Worm (Caenorhabditis elegans): ENCODE data around the gene mrps-17.

Gene mrps-17

ce11 chrIII:6464913-6465312, 33.3 kb upstream of the mrps-17 start, which contains the start of gene nduf-2.2 (continued):
- TF ChIP-seq ztf-3 (GFP tag; optimal IDR thresholded peaks at IDR 0.05): no peak
- TF ChIP-seq F52B5.7 (tag; optimal IDR thresholded peaks at IDR 0.05): no peak
- TF ChIP-seq sptf-2 (GFP tag; optimal IDR thresholded peaks at IDR 0.05): no peak
- no peak for TF ChIP-seq attf-6 (GFP tag; IDR thresholded peaks at IDR 0.05)
- no peak for TF ChIP-seq ztf-26 (tag; optimal IDR thresholded peaks at IDR 0.05)
- TF ChIP-seq rpc-1 (optimal IDR thresholded peaks at IDR 0.05): no peak
- no peak for TF ChIP-seq rpc-1 (tag; optimal IDR thresholded peaks at IDR 0.05)
- TF ChIP-seq Y79H2A.3 (GFP tag; conservative IDR thresholded peaks at IDR 0.05): no peak
- TF ChIP-seq Y56A3A.18 (GFP tag; IDR thresholded peaks at IDR 0.05): no peak
- TF ChIP-seq nhr-179 (tag; optimal IDR thresholded peaks at IDR 0.05): no peak
- TF ChIP-seq fkh-3 (tag; optimal IDR thresholded peaks at IDR 0.05): no peak
- TF ChIP-seq attf-3 (GFP tag; conservative IDR thresholded peaks at IDR 0.05): no peak; the same call in 1 of the 2 replicates
- TF ChIP-seq efl-1 (GFP tag; optimal IDR thresholded peaks at IDR 0.05): peak; percentile 6
- TF ChIP-seq xnd-1 (tag; optimal IDR thresholded peaks at IDR 0.05): peak; percentile 23
- no peak for TF ChIP-seq lsy-27 (tag; optimal IDR thresholded peaks at IDR 0.05; ENCODE audit: borderline replicate concordance, insufficient read depth)
- TF ChIP-seq K11D2.4 (GFP tag; IDR thresholded peaks at IDR 0.05): no peak
- TF ChIP-seq hsf-1 (GFP tag; IDR thresholded peaks at IDR 0.05): no peak
- no peak for TF ChIP-seq snpc-1.1 (tag; optimal IDR thresholded peaks at IDR 0.05; ENCODE audit: insufficient read depth)
- no peak for TF ChIP-seq mel-28 (tag; optimal IDR thresholded peaks at IDR 0.05; ENCODE audit: borderline replicate concordance)
- no peak for TF ChIP-seq B0336.3 (GFP tag; IDR thresholded peaks at IDR 0.05)
- TF ChIP-seq dpff-1 (tag; optimal IDR thresholded peaks at IDR 0.05): no peak
- no peak for TF ChIP-seq lin-26 (GFP tag; IDR thresholded peaks at IDR 0.05)
- no peak for TF ChIP-seq athp-1 (tag; optimal IDR thresholded peaks at IDR 0.05)

- no peak for TF ChIP-seq F10E7.11 (tag; optimal IDR thresholded peaks at IDR 0.05)
- peak; percentile 74 for TF ChIP-seq D2030.7 (GFP tag; IDR thresholded peaks at IDR 0.05)
- TF ChIP-seq nfyb-1 (GFP tag; IDR thresholded peaks at IDR 0.05): peak; percentile 95
- peak; percentile 83 for TF ChIP-seq Y67H2A.10 (GFP tag; conservative IDR thresholded peaks at IDR 0.05)
- peak; percentile 89 for TF ChIP-seq mcd-1 (GFP tag; IDR thresholded peaks at IDR 0.05)
- TF ChIP-seq lsl-1 (GFP tag; optimal IDR thresholded peaks at IDR 0.05): peak; percentile 66
- TF ChIP-seq F57A8.1 (GFP tag; optimal IDR thresholded peaks at IDR 0.05): no peak
- peak; percentile 94 for TF ChIP-seq chd-7 (tag; optimal IDR thresholded peaks at IDR 0.05)
- no peak for TF ChIP-seq mes-4 (tag; optimal IDR thresholded peaks at IDR 0.05)
- TF ChIP-seq ztf-28 (GFP tag; IDR thresholded peaks at IDR 0.05): 0 out of 2 replicates have a peak, but pooled peaks have one; percentile 66
- peak; percentile 90 for TF ChIP-seq ztf-26 (tag; optimal IDR thresholded peaks at IDR 0.05)
- TF ChIP-seq aptf-3 (GFP tag; IDR thresholded peaks at IDR 0.05): peak; percentile 70; the same call in 1 of the 2 replicates
- TF ChIP-seq T07F8.4 (tag; optimal IDR thresholded peaks at IDR 0.05): peak; percentile 19
- peak; percentile 95 for TF ChIP-seq attf-5 (GFP tag; optimal IDR thresholded peaks at IDR 0.05)
- TF ChIP-seq nhr-179 (tag; optimal IDR thresholded peaks at IDR 0.05): no peak
- peak; percentile 80 for TF ChIP-seq athp-1 (tag; optimal IDR thresholded peaks at IDR 0.05)
- no peak for TF ChIP-seq unc-130 (GFP tag; optimal IDR thresholded peaks at IDR 0.05)
- TF ChIP-seq hmg-20 (GFP tag; IDR thresholded peaks at IDR 0.05): no peak
- no peak for TF ChIP-seq aptf-2 (GFP tag; conservative IDR thresholded peaks at IDR 0.05)
- TF ChIP-seq rec-8 (tag; optimal IDR thresholded peaks at IDR 0.05): no peak
- no peak for TF ChIP-seq mxl-1 (tag; optimal IDR thresholded peaks at IDR 0.05)
- TF ChIP-seq ztf-3 (GFP tag; optimal IDR thresholded peaks at IDR 0.05): peak; percentile 40
- TF ChIP-seq F37B4.10 (GFP tag; IDR thresholded peaks at IDR 0.05): no peak
- no peak for TF ChIP-seq nhr-27 (tag; optimal IDR thresholded peaks at IDR 0.05)
- TF ChIP-seq C06A6.2 (GFP tag; conservative IDR thresholded peaks at IDR 0.05): peak; percentile 86
- no peak for TF ChIP-seq attf-6 (GFP tag; IDR thresholded peaks at IDR 0.05)
- peak; percentile 79 for TF ChIP-seq F52B5.7 (tag; optimal IDR thresholded peaks at IDR 0.05)
- peak; percentile 78 for TF ChIP-seq ztf-18 (tag; optimal IDR thresholded peaks at IDR 0.05)
- TF ChIP-seq ceh-79 (tag; optimal IDR thresholded peaks at IDR 0.05): peak; percentile 45
- TF ChIP-seq lin-35 (GFP tag; optimal IDR thresholded peaks at IDR 0.05): peak in 1 of 3 experiments; percentile 79
- peak; percentile 77 for TF ChIP-seq F33H1.4 (GFP tag; IDR thresholded peaks at IDR 0.05)
- peak; percentile 68 for TF ChIP-seq attf-3 (GFP tag; conservative IDR thresholded peaks at IDR 0.05)
- no peak for TF ChIP-seq sptf-2 (GFP tag; optimal IDR thresholded peaks at IDR 0.05)
Measured at ce11 chrIII:6464113-6464571, 32.5 kb upstream of the mrps-17 start.

Measured in whole organism, young adult.